Fruit fly (Drosophila melanogaster): ENCODE results near the gene CG7888.

Gene CG7888

DNA sequence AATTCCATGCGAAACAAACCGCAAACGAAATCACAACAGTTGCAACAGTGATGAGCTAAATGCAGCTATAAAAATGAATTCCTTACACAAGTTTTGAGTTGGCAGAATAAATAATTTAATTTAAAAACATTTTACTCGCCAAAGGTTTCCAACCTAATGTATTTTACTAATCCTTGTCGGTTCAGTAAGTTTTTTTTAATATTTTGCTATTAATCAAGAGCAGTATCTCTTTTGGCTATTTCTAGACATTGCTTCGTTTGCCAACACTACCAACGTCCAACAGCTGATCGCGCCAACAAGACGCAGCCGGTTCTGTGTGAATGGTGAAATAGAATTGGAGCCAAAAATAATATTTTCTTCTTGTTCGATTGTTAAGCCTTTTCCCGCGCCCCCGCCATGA lies 10.9 kb downstream of the CG7888 start, which contains the start of the genes CG32075, CG45101 and SuUR (continued):
- no peak for TF ChIP-seq crol (GFP tag; IDR thresholded peaks at IDR 0.05)
- peak; percentile 24 for TF ChIP-seq grn (GFP tag; optimal IDR thresholded peaks at IDR 0.05)
- peak; percentile 39 for TF ChIP-seq CG2875 (GFP tag; optimal IDR thresholded peaks at IDR 0.05)
- TF ChIP-seq gsb (GFP tag; IDR thresholded peaks at IDR 0.05), result peak; percentile 53; the same call in 1 of the 2 replicates
- TF ChIP-seq CG11723 (GFP tag; optimal IDR thresholded peaks at IDR 0.05), result peak; percentile 67
- peak; percentile 77 for TF ChIP-seq Rx (GFP tag; IDR thresholded peaks at IDR 0.05)
- peak; percentile 86 for TF ChIP-seq vfl (GFP tag; optimal IDR thresholded peaks at IDR 0.05)
- TF ChIP-seq slbo (GFP tag; IDR thresholded peaks at IDR 0.05), result peak; percentile 94
- peak; percentile 25 for TF ChIP-seq schlank (tag; optimal IDR thresholded peaks at IDR 0.05)
- peak; percentile 81 for TF ChIP-seq CG4730 (GFP tag; IDR thresholded peaks at IDR 0.05)
- peak; percentile 76 for TF ChIP-seq CG3995 (GFP tag; optimal IDR thresholded peaks at IDR 0.05)
- TF ChIP-seq ap (GFP tag; IDR thresholded peaks at IDR 0.05), result peak; percentile 83
- peak; percentile 81 for TF ChIP-seq CG30431 (GFP tag; optimal IDR thresholded peaks at IDR 0.05)
- TF ChIP-seq sim (GFP tag; IDR thresholded peaks at IDR 0.05), result no peak
- no peak for TF ChIP-seq prd (optimal IDR thresholded peaks at IDR 0.05)
- TF ChIP-seq prd (GFP tag; IDR thresholded peaks at IDR 0.05), result peak; percentile 95
- TF ChIP-seq B-H2 (GFP tag; optimal IDR thresholded peaks at IDR 0.05), result peak; percentile 86
- TF ChIP-seq cwo (GFP tag; optimal IDR thresholded peaks at IDR 0.05), result peak; percentile 64
- TF ChIP-seq dpn (GFP tag; optimal IDR thresholded peaks at IDR 0.05), result peak; percentile 91 to 92
- TF ChIP-seq Hr51 (GFP tag; optimal IDR thresholded peaks at IDR 0.05), result peak; percentile 83 to 93
- TF ChIP-seq MESR4 (GFP tag; optimal IDR thresholded peaks at IDR 0.05), result peak; percentile 57
- TF ChIP-seq CG8281 (tag; optimal IDR thresholded peaks at IDR 0.05), result peak; percentile 38
- peak; percentile 81 for TF ChIP-seq H15 (GFP tag; IDR thresholded peaks at IDR 0.05)
- TF ChIP-seq CG15073 (GFP tag; optimal IDR thresholded peaks at IDR 0.05), result peak; percentile 57
- TF ChIP-seq H2.0 (GFP tag; IDR thresholded peaks at IDR 0.05), result peak; percentile 90
- TF ChIP-seq CG34422 (GFP tag; IDR thresholded peaks at IDR 0.05), result peak; percentile 90
- TF ChIP-seq Hr78 (GFP tag; optimal IDR thresholded peaks at IDR 0.05), result no peak
- TF ChIP-seq gcm2 (GFP tag; optimal IDR thresholded peaks at IDR 0.05), result peak; percentile 81
- peak; percentile 82 for TF ChIP-seq Atf-2 (GFP tag; optimal IDR thresholded peaks at IDR 0.05)
- TF ChIP-seq Gug (GFP tag; IDR thresholded peaks at IDR 0.05), result peak; percentile 84
- TF ChIP-seq psq (GFP tag; optimal IDR thresholded peaks at IDR 0.05), result peak; percentile 56
- TF ChIP-seq ind (GFP tag; optimal IDR thresholded peaks at IDR 0.05), result peak; percentile 89
- peak; percentile 83 for TF ChIP-seq Six4 (GFP tag; optimal IDR thresholded peaks at IDR 0.05)
- peak; percentile 71; the same call in 1 of the 2 replicates for TF ChIP-seq Awh (GFP tag; IDR thresholded peaks at IDR 0.05)
- no peak for TF ChIP-seq CG14860 (GFP tag; IDR thresholded peaks at IDR 0.05; ENCODE audit: partially characterized antibody)
- peak; percentile 46 for TF ChIP-seq CG11398 (GFP tag; optimal IDR thresholded peaks at IDR 0.05)
- no peak for TF ChIP-seq pfk (GFP tag; optimal IDR thresholded peaks at IDR 0.05)
- peak; percentile 74 for TF ChIP-seq rib (GFP tag; IDR thresholded peaks at IDR 0.05)
- TF ChIP-seq CG7987 (GFP tag; optimal IDR thresholded peaks at IDR 0.05), result peak; percentile 65
- no peak for TF ChIP-seq sna (GFP tag; IDR thresholded peaks at IDR 0.05; ENCODE audit: partially characterized antibody)
- TF ChIP-seq CG1024 (GFP tag; IDR thresholded peaks at IDR 0.05), result peak; percentile 79
- TF ChIP-seq CrebB (tag; optimal IDR thresholded peaks at IDR 0.05), result peak; percentile 58
- TF ChIP-seq nmo (GFP tag; optimal IDR thresholded peaks at IDR 0.05), result peak; percentile 90

All from whole organism, embryonic.